Fruit fly (Drosophila melanogaster) whole organism, embryonic: ENCODE results near the gene Teh2.

Experiments used
- Asciz ChIP-seq: fragments of 200-800 bp; sonication (Bioruptor generic); optimal IDR thresholded peaks from 2 replicates; lab custom pipeline; 2017; ENCODE audit warnings: missing biosample characterization, mild to moderate bottlenecking, missing genetic modification characterization, missing genetic modification reagents
- Bteb2 ChIP-seq: fragments of 200-800 bp; sonication (Bioruptor generic); optimal IDR thresholded peaks from 2 replicates; lab custom pipeline; 2016; ENCODE audit warnings: missing biosample characterization, missing genetic modification characterization
- CG10321 ChIP-seq: fragments of 200-800 bp; sonication (Bioruptor generic); IDR thresholded peaks from 2 replicates; pipeline ENCODE4 v1.3.6; 2022; ENCODE audit warnings: missing biosample characterization, missing genetic modification characterization
- CG10979 ChIP-seq: fragments of 200-800 bp; sonication (Bioruptor generic); optimal IDR thresholded peaks from 2 replicates; lab custom pipeline; 2018; ENCODE audit warnings: missing biosample characterization, mild to moderate bottlenecking, missing genetic modification characterization, moderate library complexity
- CG11398 ChIP-seq: fragments of 200-800 bp; sonication (Bioruptor generic); optimal IDR thresholded peaks from 2 replicates; lab custom pipeline; 2016; ENCODE audit warnings: missing biosample characterization, missing genetic modification characterization
- CG11456 ChIP-seq: fragments of 200-800 bp; sonication (Bioruptor generic); IDR thresholded peaks from 3 replicates; pipeline ENCODE4 v1.3.6; 2022; ENCODE audit warnings: missing biosample characterization, missing genetic modification characterization
- CG13894 ChIP-seq: fragments of 200-800 bp; sonication (Bioruptor generic); optimal IDR thresholded peaks from 3 replicates; lab custom pipeline; 2018; ENCODE audit warnings: missing biosample characterization, mild to moderate bottlenecking, missing genetic modification characterization, moderate library complexity
- CG14050 ChIP-seq: fragments of 200-800 bp; sonication (Bioruptor generic); IDR thresholded peaks from 3 replicates; pipeline ENCODE4 v1.3.6; 2022; ENCODE audit warnings: missing biosample characterization, missing genetic modification characterization
- CG16815 ChIP-seq: fragments of 200-800 bp; sonication (Bioruptor generic); optimal IDR thresholded peaks from 3 replicates; lab custom pipeline; 2017; ENCODE audit warnings: missing biosample characterization, mild to moderate bottlenecking, missing genetic modification characterization
- CG17328 ChIP-seq: fragments of 200-800 bp; sonication (Bioruptor generic); IDR thresholded peaks from 2 replicates; pipeline ENCODE4 v1.3.6; 2022; ENCODE audit warnings: missing biosample characterization, missing genetic modification characterization
- CG18599 ChIP-seq: fragments of 200-800 bp; sonication (Bioruptor generic); optimal IDR thresholded peaks from 3 replicates; lab custom pipeline; 2017; ENCODE audit warnings: missing biosample characterization, missing genetic modification characterization, mild to moderate bottlenecking, moderate library complexity, missing genetic modification reagents
- CG2199 ChIP-seq: fragments of 200-800 bp; sonication (Bioruptor generic); IDR thresholded peaks from 3 replicates; pipeline ENCODE4 v1.3.6; 2022; ENCODE audit warnings: missing biosample characterization, missing genetic modification characterization
- CG30020 ChIP-seq: fragments of 200-800 bp; optimal IDR thresholded peaks from 2 replicates; lab custom pipeline; 2019; ENCODE audit warnings: missing biosample characterization, mild to moderate bottlenecking, missing genetic modification characterization, moderate library complexity
- CG30403 ChIP-seq: fragments of 200-800 bp; sonication (Bioruptor generic); optimal IDR thresholded peaks from 3 replicates; lab custom pipeline; 2016; ENCODE audit warnings: missing biosample characterization, missing genetic modification characterization
- CG3407 ChIP-seq: fragments of 200-800 bp; sonication (Bioruptor generic); optimal IDR thresholded peaks from 2 replicates; lab custom pipeline; 2018; ENCODE audit warnings: missing biosample characterization, mild to moderate bottlenecking, missing genetic modification characterization
- CG4282 ChIP-seq: fragments of 200-800 bp; sonication (Bioruptor generic); optimal IDR thresholded peaks from 2 replicates; lab custom pipeline; 2016; ENCODE audit warnings: missing biosample characterization, missing genetic modification characterization
- CG4617 ChIP-seq: fragments of 200-800 bp; sonication (Bioruptor generic); optimal IDR thresholded peaks from 3 replicates; lab custom pipeline; 2016; ENCODE audit warnings: missing biosample characterization, missing genetic modification characterization, borderline replicate concordance
- CG6175 ChIP-seq: fragments of 200-800 bp; sonication (Bioruptor generic); IDR thresholded peaks from 3 replicates; pipeline ENCODE4 v1.3.6; 2022; ENCODE audit warnings: missing biosample characterization, missing genetic modification characterization
- CG6254 ChIP-seq: fragments of 200-800 bp; sonication (Bioruptor generic); optimal IDR thresholded peaks from 3 replicates; lab custom pipeline; 2017; ENCODE audit warnings: mild to moderate bottlenecking, missing biosample characterization, missing genetic modification reagents, missing genetic modification characterization
- CG7271 ChIP-seq: fragments of 200-800 bp; sonication (Bioruptor generic); optimal IDR thresholded peaks from 2 replicates; lab custom pipeline; 2018; ENCODE audit warnings: missing biosample characterization, mild to moderate bottlenecking, missing genetic modification characterization, moderate library complexity
- CG7372 ChIP-seq: fragments of 200-800 bp; sonication (Bioruptor generic); IDR thresholded peaks from 2 replicates; pipeline ENCODE4 v1.3.6; 2022; ENCODE audit warnings: missing biosample characterization, missing genetic modification characterization
- CG7556 ChIP-seq: fragments of 200-800 bp; sonication (Bioruptor generic); optimal IDR thresholded peaks from 2 replicates; lab custom pipeline; 2017; ENCODE audit warnings: missing biosample characterization, mild to moderate bottlenecking, missing genetic modification characterization
- Dfd ChIP-seq, 2 experiments: fragments of >200 bp; optimal IDR thresholded peaks; 2 replicates each; lab custom pipeline; 2017; ENCODE audit warnings: missing biosample characterization in 2 of 2, missing genetic modification characterization in 2 of 2
- Gug ChIP-seq: fragments of 200-800 bp; sonication (Bioruptor generic); IDR thresholded peaks from 4 replicates; pipeline ENCODE4 v1.3.6; 2022; ENCODE audit warnings: missing biosample characterization, missing genetic modification characterization
- Hr3 ChIP-seq: fragments of 200-800 bp; sonication (Bioruptor generic); optimal IDR thresholded peaks from 3 replicates; lab custom pipeline; 2016; ENCODE audit warnings: missing biosample characterization, missing genetic modification characterization
- Lpt ChIP-seq: fragments of >200 bp; optimal IDR thresholded peaks from 2 replicates; lab custom pipeline; 2018; ENCODE audit warnings: missing biosample characterization, missing genetic modification characterization
- MBD-R2 ChIP-seq: fragments of 200-800 bp; sonication (Bioruptor generic); IDR thresholded peaks from 2 replicates; pipeline ENCODE4 v1.3.6; 2022; ENCODE audit warnings: missing biosample characterization, missing genetic modification characterization
- NC2α ChIP-seq: fragments of 200-800 bp; sonication (Bioruptor generic); optimal IDR thresholded peaks from 2 replicates; lab custom pipeline; 2016; ENCODE audit warnings: missing biosample characterization, missing genetic modification characterization
- Optix ChIP-seq: fragments of 200-800 bp; sonication (Bioruptor generic); IDR thresholded peaks from 3 replicates; pipeline ENCODE4 v1.3.6; 2022; ENCODE audit warnings: missing biosample characterization, missing genetic modification characterization
- Sin3A ChIP-seq: fragments of >200 bp; optimal IDR thresholded peaks from 2 replicates; lab custom pipeline; 2018
- Sox100B ChIP-seq: fragments of 200-800 bp; sonication (Bioruptor generic); optimal IDR thresholded peaks from 3 replicates; lab custom pipeline; 2018; ENCODE audit warnings: missing biosample characterization, mild to moderate bottlenecking, missing genetic modification characterization
- Sry-δ ChIP-seq: fragments of 200-800 bp; sonication (Bioruptor generic); optimal IDR thresholded peaks from 2 replicates; lab custom pipeline; 2016; ENCODE audit warnings: missing biosample characterization, missing genetic modification characterization
- ara ChIP-seq: fragments of 200-800 bp; sonication (Bioruptor generic); IDR thresholded peaks from 2 replicates; pipeline ENCODE4 v1.3.6; 2022; ENCODE audit warnings: missing biosample characterization, missing genetic modification characterization
- bab2 ChIP-seq: fragments of 200-800 bp; sonication (Bioruptor generic); optimal IDR thresholded peaks from 2 replicates; lab custom pipeline; 2016; ENCODE audit warnings: missing biosample characterization, missing genetic modification characterization
- caup ChIP-seq: fragments of 200-800 bp; sonication (Bioruptor generic); optimal IDR thresholded peaks from 3 replicates; lab custom pipeline; 2017; ENCODE audit warnings: missing biosample characterization, mild to moderate bottlenecking, missing genetic modification characterization, moderate library complexity; ENCODE audit not compliant: severe bottlenecking
- croc ChIP-seq: fragments of 200-800 bp; sonication (Bioruptor generic); conservative IDR thresholded peaks from 3 replicates; pipeline ENCODE4 v1.3.6; 2022; ENCODE audit warnings: missing biosample characterization, missing genetic modification characterization
- gcm2 ChIP-seq: fragments of 200-800 bp; sonication (Bioruptor generic); optimal IDR thresholded peaks from 2 replicates; lab custom pipeline; 2016; ENCODE audit warnings: missing biosample characterization, missing genetic modification characterization
- grau ChIP-seq: fragments of 200-800 bp; optimal IDR thresholded peaks from 3 replicates; lab custom pipeline; 2019; ENCODE audit warnings: missing biosample characterization, mild to moderate bottlenecking, missing genetic modification characterization, moderate library complexity
- gsb ChIP-seq: fragments of 200-800 bp; sonication (Bioruptor generic); IDR thresholded peaks from 2 replicates; pipeline ENCODE4 v1.3.6; 2022; ENCODE audit warnings: missing biosample characterization, missing genetic modification characterization
- inv ChIP-seq: fragments of 200-800 bp; sonication (Bioruptor generic); IDR thresholded peaks from 2 replicates; pipeline ENCODE4 v1.3.6; 2022; ENCODE audit warnings: missing biosample characterization, missing genetic modification characterization; ENCODE audit not compliant: partially characterized antibody
- lilli ChIP-seq: fragments of 200-800 bp; sonication (Bioruptor generic); optimal IDR thresholded peaks from 3 replicates; lab custom pipeline; 2016; ENCODE audit warnings: missing biosample characterization, missing genetic modification characterization
- p53 ChIP-seq: fragments of 200-800 bp; sonication (Bioruptor generic); optimal IDR thresholded peaks from 2 replicates; lab custom pipeline; 2016; ENCODE audit warnings: missing biosample characterization, missing genetic modification characterization
- prd ChIP-seq, 3 experiments: fragments of >200 bp in 2 of 3; fragments of 200-800 bp in 1 of 3; sonication (Bioruptor generic) in 1 of 3; optimal IDR thresholded peaks in 2 of 3; IDR thresholded peaks in 1 of 3; 2 replicates in 2 of 3; 3 replicates in 1 of 3; pipeline versions ENCODE4 v1.3.6 to Lab custom; 2017 to 2022; ENCODE audit warnings: missing biosample characterization in 1 of 3, missing genetic modification characterization in 1 of 3
- sd ChIP-seq: fragments of 200-800 bp; sonication (Bioruptor generic); optimal IDR thresholded peaks from 3 replicates; lab custom pipeline; 2018; ENCODE audit warnings: missing biosample characterization, mild to moderate bottlenecking, missing genetic modification characterization, moderate library complexity
- sqz ChIP-seq: fragments of 200-800 bp; sonication (Bioruptor generic); optimal IDR thresholded peaks from 3 replicates; lab custom pipeline; 2018; ENCODE audit warnings: missing biosample characterization, mild to moderate bottlenecking, missing genetic modification characterization
- tll ChIP-seq, 2 experiments: fragments of 200-800 bp in 1 of 2; fragments of >200 bp in 1 of 2; sonication (Bioruptor generic) in 1 of 2; optimal IDR thresholded peaks; 2 replicates each; lab custom pipeline; 2017 to 2019; ENCODE audit warnings: missing biosample characterization in 2 of 2, missing genetic modification characterization in 2 of 2, mild to moderate bottlenecking in 1 of 2, moderate library complexity in 1 of 2
- twi ChIP-seq: fragments of 200-800 bp; optimal IDR thresholded peaks from 2 replicates; lab custom pipeline; 2019; ENCODE audit warnings: missing biosample characterization, mild to moderate bottlenecking, missing genetic modification characterization, moderate library complexity
- unpg ChIP-seq: fragments of 200-800 bp; sonication (Bioruptor generic); optimal IDR thresholded peaks from 3 replicates; lab custom pipeline; 2018; ENCODE audit warnings: missing biosample characterization, mild to moderate bottlenecking, missing genetic modification characterization, moderate library complexity
- wek ChIP-seq: fragments of 200-800 bp; sonication (Bioruptor generic); optimal IDR thresholded peaks from 3 replicates; lab custom pipeline; 2018; ENCODE audit warnings: missing biosample characterization, mild to moderate bottlenecking, missing genetic modification characterization, moderate library complexity

Gene Teh2

DNA sequence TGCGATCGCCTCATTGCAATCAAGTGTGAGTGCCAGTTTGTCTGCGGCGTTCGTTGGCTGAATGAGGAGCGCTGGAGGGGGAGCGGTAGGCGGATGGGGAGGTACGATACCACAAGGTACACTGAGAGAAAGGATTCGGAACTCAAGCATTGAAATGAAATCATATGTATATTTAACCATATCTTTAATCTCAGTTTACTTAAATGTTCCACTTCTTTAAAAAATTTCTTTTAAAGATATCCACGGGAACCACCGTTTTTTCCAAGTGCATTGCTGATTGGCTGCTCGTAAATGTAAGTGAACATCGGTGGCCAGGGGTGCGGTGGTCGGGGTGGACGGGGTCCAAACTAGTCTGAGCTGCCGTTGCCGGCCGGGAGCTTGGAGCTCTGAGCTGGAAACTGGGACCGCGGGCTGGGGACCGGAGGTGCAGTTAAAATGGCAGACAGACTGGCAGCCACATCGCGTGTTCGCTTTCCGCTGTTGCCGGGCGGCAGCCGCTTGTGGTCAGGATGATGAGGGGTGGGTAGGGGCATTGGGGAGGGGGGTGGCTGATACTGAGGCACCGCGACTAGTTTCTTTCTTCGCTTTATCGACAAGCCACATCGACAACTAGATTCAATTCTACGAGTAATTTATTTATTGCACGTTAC lies 40.5 kb upstream of the Teh2 start (continued):
- TF ChIP-seq MBD-R2 (GFP tag; lab: Robert Waterston, UW) (peak; percentile 84), CG3407 (GFP tag; lab: Kevin White, UChicago) (peak; percentile 96), CG10321 (GFP tag; lab: Robert Waterston, UW) (peak; percentile 78), Sin3A (lab: Kevin White, UChicago) (no peak), gcm2 (GFP tag; lab: Kevin White, UChicago) (peak; percentile 88), ara (peak; percentile 98), Sox100B (GFP tag; lab: Kevin White, UChicago) (peak; percentile 96), CG30020 (tag; lab: Kevin White, UChicago) (peak; percentile 82), sd (peak; percentile 78), sqz (GFP tag; lab: Kevin White, UChicago) (peak; percentile 92), croc (GFP tag; lab: Robert Waterston, UW) (peak; percentile 97), CG17328 (GFP tag; lab: Robert Waterston, UW) (peak; percentile 99), tll (GFP tag; optimal IDR thresholded peaks at IDR 0.05; lab: Kevin White, UChicago) (peak in 1 of 2 experiments; percentile 19), CG10979 (tag; lab: Kevin White, UChicago) (peak; percentile 98), NC2α (GFP tag; lab: Kevin White, UChicago) (peak; percentile 94), Bteb2 (GFP tag; lab: Kevin White, UChicago) (peak; percentile 82), CG7556 (GFP tag; lab: Kevin White, UChicago) (peak; percentile 96), Sry-δ (peak; percentile 68), lilli (GFP tag; lab: Kevin White, UChicago) (peak; percentile 88), CG13894 (peak; percentile 34), Hr3 (GFP tag; lab: Kevin White, UChicago) (peak; percentile 97), p53 (peak; percentile 83), CG11456 (GFP tag; lab: Robert Waterston, UW) (peak; percentile 93), Dfd (GFP tag; optimal IDR thresholded peaks at IDR 0.05; lab: Kevin White, UChicago) (no peak), prd (optimal IDR thresholded peaks at IDR 0.05; lab: Kevin White, UChicago) (no peak), prd (GFP tag; IDR thresholded peaks at IDR 0.05; lab: Robert Waterston, UW) (peak; percentile 97), CG6175 (GFP tag; lab: Robert Waterston, UW) (peak; percentile 58; the same call in 2 of the 3 replicates), CG18599 (peak; percentile 93), CG11398 (GFP tag; lab: Kevin White, UChicago) (peak; percentile 91), CG4617 (GFP tag; lab: Kevin White, UChicago) (peak; percentile 88), CG16815 (GFP tag; lab: Kevin White, UChicago) (peak; percentile 90), CG6254 (peak; percentile 96), bab2 (GFP tag; lab: Kevin White, UChicago) (peak; percentile 94), twi (tag; lab: Kevin White, UChicago) (peak; percentile 94), caup (GFP tag; lab: Kevin White, UChicago) (peak; percentile 90), CG7372 (GFP tag; lab: Robert Waterston, UW) (peak; percentile 92), Lpt (no peak), wek (GFP tag; lab: Kevin White, UChicago) (peak; percentile 88), CG7271 (peak; percentile 81), Asciz (GFP tag; lab: Kevin White, UChicago) (peak; percentile 95), CG2199 (GFP tag; lab: Robert Waterston, UW) (peak; percentile 97), grau (tag; lab: Kevin White, UChicago) (peak; percentile 94), CG30403 (GFP tag; lab: Kevin White, UChicago) (peak; percentile 95), gsb (GFP tag; lab: Robert Waterston, UW) (peak; percentile 88), unpg (GFP tag; lab: Kevin White, UChicago) (peak; percentile 97), inv (GFP tag; lab: Robert Waterston, UW) (no peak), CG14050 (GFP tag; lab: Robert Waterston, UW) (peak; percentile 97), Gug (GFP tag; lab: Robert Waterston, UW) (peak; percentile 93), Optix (GFP tag; lab: Robert Waterston, UW) (peak; percentile 98), CG4282 (GFP tag; lab: Kevin White, UChicago) (peak; percentile 75)
